Worm (Caenorhabditis elegans) whole organism, mixed stage, embryonic: ENCODE data around the gene nca-2.

ENCODE experiments used
- elt-1 ChIP-seq: sonication (generic microtip); optimal IDR thresholded peaks from 2 replicates; lab custom pipeline; 2017; ENCODE audit warnings: missing genetic modification characterization, mild to moderate bottlenecking, missing compliant biosample characterization, antibody characterized with exemption, moderate library complexity, borderline replicate concordance; ENCODE audit not compliant: insufficient read depth
- elt-3 ChIP-seq: fragments of 150-350 bp; optimal IDR thresholded peaks from 2 replicates; lab custom pipeline; 2014; ENCODE audit warnings: missing biosample characterization, missing genetic modification characterization
- flh-1 ChIP-seq: fragments of 200-800 bp; sonication (Bioruptor generic); optimal IDR thresholded peaks from 2 replicates; lab custom pipeline; 2018; ENCODE audit warnings: mild to moderate bottlenecking, missing genetic modification characterization, moderate library complexity, missing compliant biosample characterization
- nhr-237 ChIP-seq: fragments of 150-350 bp; optimal IDR thresholded peaks from 2 replicates; lab custom pipeline; 2014; ENCODE audit warnings: missing biosample characterization, missing genetic modification characterization
- nhr-28 ChIP-seq: fragments of 150-350 bp; optimal IDR thresholded peaks from 2 replicates; lab custom pipeline; 2014; ENCODE audit warnings: missing biosample characterization, missing genetic modification characterization
- nhr-76 ChIP-seq: sonication (generic microtip); optimal IDR thresholded peaks from 2 replicates; lab custom pipeline; 2017; ENCODE audit warnings: missing biosample characterization, missing genetic modification characterization
- tbx-8 ChIP-seq: fragments of 200-800 bp; sonication (Bioruptor generic); optimal IDR thresholded peaks from 2 replicates; lab custom pipeline; 2018; ENCODE audit warnings: mild to moderate bottlenecking, missing genetic modification characterization, moderate library complexity, missing compliant biosample characterization
- unc-62 ChIP-seq: fragments of 150-350 bp; optimal IDR thresholded peaks from 2 replicates; lab custom pipeline; 2014; ENCODE audit warnings: missing biosample characterization, missing genetic modification reagents, missing genetic modification characterization
- ztf-11 ChIP-seq: fragments of 150-350 bp; optimal IDR thresholded peaks from 2 replicates; lab custom pipeline; 2014; ENCODE audit warnings: missing biosample characterization, missing genetic modification characterization

- no peak for TF ChIP-seq nhr-28 (tag; lab: Kevin White, UChicago)
- TF ChIP-seq flh-1 (GFP tag; lab: Kevin White, UChicago): no peak
- no peak for TF ChIP-seq elt-3 (tag; lab: Kevin White, UChicago)
- TF ChIP-seq ztf-11 (tag; lab: Kevin White, UChicago): no peak
- no peak for TF ChIP-seq nhr-237 (tag; lab: Kevin White, UChicago)
- no peak for TF ChIP-seq unc-62
- TF ChIP-seq nhr-76 (tag; lab: Kevin White, UChicago): no peak
- no peak for TF ChIP-seq elt-1 (tag; lab: Kevin White, UChicago)
- no peak for TF ChIP-seq tbx-8 (GFP tag; lab: Kevin White, UChicago)
Measured at ce11 chrIII:4960204-4960603, 5.2 kb upstream of the nca-2 start, which contains the start of gene C27F2.4.
